Worm (Caenorhabditis elegans): ENCODE data around the gene F59B1.6.

Gene F59B1.6

DNA sequence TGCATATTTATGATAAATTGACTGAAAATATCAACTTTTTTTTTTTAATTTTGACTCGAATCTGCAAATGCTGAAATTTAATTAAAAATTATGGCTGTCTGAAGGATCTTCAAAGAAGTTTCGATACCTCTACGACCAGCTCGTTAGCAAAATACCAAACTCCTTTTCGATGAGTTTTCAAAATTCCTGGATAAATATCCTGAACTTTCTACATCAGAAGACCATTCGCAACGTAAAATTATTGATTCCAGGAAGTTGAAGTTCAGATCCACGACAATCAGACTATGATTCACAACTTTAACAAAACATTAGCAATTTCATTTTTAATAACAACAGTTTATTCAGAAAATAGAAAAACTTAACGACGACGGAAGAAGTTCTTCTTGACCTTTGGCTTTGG lies 46.5 kb downstream of the F59B1.6 start (continued):
- TF ChIP-seq sdz-38 (tag; optimal IDR thresholded peaks at IDR 0.05): no peak
- no peak for TF ChIP-seq ama-1 (optimal IDR thresholded peaks at IDR 0.05)
- peak; percentile 67 to 71 for TF ChIP-seq ama-1 (GFP tag; optimal IDR thresholded peaks at IDR 0.05)
- no peak for TF ChIP-seq lin-40 (tag; optimal IDR thresholded peaks at IDR 0.05)
- peak in 1 of 2 experiments; percentile 17 for TF ChIP-seq rec-8 (tag; optimal IDR thresholded peaks at IDR 0.05)
- no peak for TF ChIP-seq ccch-3 (GFP tag; optimal IDR thresholded peaks at IDR 0.05)
- TF ChIP-seq let-526 (GFP tag; IDR thresholded peaks at IDR 0.05): no peak
- TF ChIP-seq athp-1 (tag; optimal IDR thresholded peaks at IDR 0.05): peak; percentile 51
- TF ChIP-seq madf-10 (tag; optimal IDR thresholded peaks at IDR 0.05): no peak
- TF ChIP-seq zim-3 (tag; optimal IDR thresholded peaks at IDR 0.05): no peak
- TF ChIP-seq tbp1 (GFP tag; optimal IDR thresholded peaks at IDR 0.05): peak; percentile 47
- TF ChIP-seq mel-28 (tag; optimal IDR thresholded peaks at IDR 0.05; ENCODE audit: borderline replicate concordance): no peak
- no peak for TF ChIP-seq F23B12.7 (tag; optimal IDR thresholded peaks at IDR 0.05; ENCODE audit: insufficient read depth)
- TF ChIP-seq nfyb-1 (GFP tag; IDR thresholded peaks at IDR 0.05): peak; percentile 71
- no peak for TF ChIP-seq repo-1 (tag; optimal IDR thresholded peaks at IDR 0.05)
- peak; percentile 73 for TF ChIP-seq tlf-1 (GFP tag; optimal IDR thresholded peaks at IDR 0.05)
- no peak for TF ChIP-seq sea-2 (GFP tag; IDR thresholded peaks at IDR 0.05)
- TF ChIP-seq Y67H2A.10 (GFP tag; conservative IDR thresholded peaks at IDR 0.05): no peak
- TF ChIP-seq ceh-58 (GFP tag; IDR thresholded peaks at IDR 0.05): no peak
- peak; percentile 54 for TF ChIP-seq lin-54 (GFP tag; optimal IDR thresholded peaks at IDR 0.05)
- peak; percentile 48 for TF ChIP-seq xnd-1 (tag; optimal IDR thresholded peaks at IDR 0.05)
- TF ChIP-seq ztf-28 (GFP tag; IDR thresholded peaks at IDR 0.05): no peak
- no peak for TF ChIP-seq gei-17 (GFP tag; optimal IDR thresholded peaks at IDR 0.05)
- no peak for TF ChIP-seq F10E7.11 (tag; optimal IDR thresholded peaks at IDR 0.05)
- no peak for TF ChIP-seq F57C9.4 (tag; optimal IDR thresholded peaks at IDR 0.05)
- peak; percentile 35; the same call in 1 of the 2 replicates for TF ChIP-seq ztf-25 (GFP tag; IDR thresholded peaks at IDR 0.05)
- peak; percentile 93 for TF ChIP-seq B0336.3 (GFP tag; IDR thresholded peaks at IDR 0.05)
- 0 out of 2 replicates have a peak, but pooled peaks have one; percentile 34 for TF ChIP-seq F39B2.1 (GFP tag; IDR thresholded peaks at IDR 0.05)
- TF ChIP-seq Y56A3A.18 (GFP tag; IDR thresholded peaks at IDR 0.05): no peak
- peak; percentile 54; the same call in 1 of the 2 replicates for TF ChIP-seq F33H1.4 (GFP tag; IDR thresholded peaks at IDR 0.05)

ce11 chrV:3583622-3584021 lies 47.9 kb downstream of the F59B1.6 start:
- TF ChIP-seq sptf-2 (GFP tag; optimal IDR thresholded peaks at IDR 0.05) (no peak), attf-6 (GFP tag; IDR thresholded peaks at IDR 0.05) (no peak), egl-44 (GFP tag; IDR thresholded peaks at IDR 0.05) (no peak), T26A5.8 (tag; optimal IDR thresholded peaks at IDR 0.05) (no peak), him-1 (tag; optimal IDR thresholded peaks at IDR 0.05) (no peak), ztf-18 (tag; optimal IDR thresholded peaks at IDR 0.05) (no peak), ceh-91 (GFP tag; IDR thresholded peaks at IDR 0.05) (no peak), nfyb-1 (GFP tag; IDR thresholded peaks at IDR 0.05) (no peak), zfh-2 (GFP tag; conservative IDR thresholded peaks at IDR 0.05) (no peak), bed-1 (GFP tag; IDR thresholded peaks at IDR 0.05) (no peak), mes-4 (tag; optimal IDR thresholded peaks at IDR 0.05) (no peak), hrde-1 (tag; optimal IDR thresholded peaks at IDR 0.05; ENCODE audit: borderline replicate concordance) (no peak), somi-1 (GFP tag; optimal IDR thresholded peaks at IDR 0.05) (no peak), lin-35 (GFP tag; optimal IDR thresholded peaks at IDR 0.05) (no peak)
